Worm (Caenorhabditis elegans) whole organism, midembryonic: ENCODE data around the gene fcmt-1.

Experiments used
- T22C8.4 ChIP-seq: fragments of 200-800 bp; sonication (Bioruptor generic); IDR thresholded peaks from 2 replicates; pipeline ENCODE4 v1.3.6; 2022; ENCODE audit warnings: missing genetic modification characterization, missing compliant biosample characterization
- cog-1 ChIP-seq: sonication (generic microtip); optimal IDR thresholded peaks from 2 replicates; lab custom pipeline; 2016; ENCODE audit warnings: missing genetic modification characterization, missing compliant biosample characterization
- flt-1 ChIP-seq: fragments of 200-800 bp; sonication (Bioruptor generic); IDR thresholded peaks from 2 replicates; pipeline ENCODE4 v1.3.6; 2022; ENCODE audit warnings: missing genetic modification characterization, missing compliant biosample characterization
- klf-2 ChIP-seq: fragments of 200-800 bp; sonication (Bioruptor generic); conservative IDR thresholded peaks from 2 replicates; pipeline ENCODE4 v1.3.6; 2022; ENCODE audit warnings: missing genetic modification reagents, missing genetic modification characterization, missing compliant biosample characterization
- med-1 ChIP-seq: sonication (generic microtip); optimal IDR thresholded peaks from 2 replicates; lab custom pipeline; 2017; ENCODE audit warnings: missing genetic modification characterization, mild to moderate bottlenecking, missing compliant biosample characterization, antibody characterized with exemption, missing genetic modification reagents; ENCODE audit not compliant: insufficient read depth
- ref-1 ChIP-seq: fragments of 200-800 bp; sonication (Bioruptor generic); conservative IDR thresholded peaks from 2 replicates; pipeline ENCODE4 v1.3.6; 2022; ENCODE audit warnings: missing genetic modification reagents, missing genetic modification characterization, missing compliant biosample characterization
- tab-1 ChIP-seq: fragments of 200-800 bp; sonication (Bioruptor generic); IDR thresholded peaks from 2 replicates; pipeline ENCODE4 v1.3.6; 2022; ENCODE audit warnings: missing genetic modification characterization, missing compliant biosample characterization
- ztf-23 ChIP-seq: fragments of 200-800 bp; sonication (Bioruptor generic); IDR thresholded peaks from 2 replicates; pipeline ENCODE4 v1.3.6; 2022; ENCODE audit warnings: missing genetic modification reagents, missing genetic modification characterization, missing compliant biosample characterization
- ztf-29 ChIP-seq: fragments of 200-800 bp; sonication (Bioruptor generic); IDR thresholded peaks from 2 replicates; pipeline ENCODE4 v1.3.6; 2022; ENCODE audit warnings: missing genetic modification reagents, missing genetic modification characterization, missing compliant biosample characterization

The fcmt-1 gene

ce11 chrII:11726470-11727106 is 17.2 kb upstream of the fcmt-1 start, which contains the start of gene F13D12.5:
Gene F13D12.5, plus strand, starts transcription at chrII:11726814.
- TF ChIP-seq T22C8.4 (GFP tag; lab: Robert Waterston, UW): no peak
- no peak for TF ChIP-seq ztf-23 (GFP tag; lab: Robert Waterston, UW)
- no peak for TF ChIP-seq cog-1 (tag; lab: Kevin White, UChicago)
- no peak for TF ChIP-seq med-1 (GFP tag; lab: Kevin White, UChicago)
- no peak for TF ChIP-seq tab-1 (GFP tag; lab: Robert Waterston, UW)
- TF ChIP-seq klf-2 (GFP tag; lab: Robert Waterston, UW): no peak
- no peak for TF ChIP-seq flt-1 (GFP tag; lab: Robert Waterston, UW)
- no peak for TF ChIP-seq ztf-29 (GFP tag; lab: Robert Waterston, UW)
- no peak for TF ChIP-seq ref-1 (GFP tag; lab: Robert Waterston, UW)

- TF ChIP-seq med-1 (GFP tag; lab: Kevin White, UChicago) (no peak), ref-1 (GFP tag; lab: Robert Waterston, UW) (no peak), ztf-23 (GFP tag; lab: Robert Waterston, UW) (no peak), klf-2 (GFP tag; lab: Robert Waterston, UW) (no peak), tab-1 (GFP tag; lab: Robert Waterston, UW) (no peak), ztf-29 (GFP tag; lab: Robert Waterston, UW) (no peak), flt-1 (GFP tag; lab: Robert Waterston, UW) (no peak), cog-1 (tag; lab: Kevin White, UChicago) (no peak), T22C8.4 (GFP tag; lab: Robert Waterston, UW) (no peak)
Observed at ce11 chrII:11725615-11726014, 16.3 kb upstream of the fcmt-1 start.

ce11 chrII:11724362-11724761 is 15.0 kb upstream of the fcmt-1 start:
- TF ChIP-seq klf-2 (GFP tag; lab: Robert Waterston, UW): no peak

ce11 chrII:11723904-11724303 is 14.5 kb upstream of the fcmt-1 start, which contains the start of gene ldh-1:
Gene ldh-1, plus strand, starts transcription at chrII:11724204.
- TF ChIP-seq ztf-23 (GFP tag; lab: Robert Waterston, UW) (no peak), cog-1 (tag; lab: Kevin White, UChicago) (no peak), ref-1 (GFP tag; lab: Robert Waterston, UW) (no peak), T22C8.4 (GFP tag; lab: Robert Waterston, UW) (no peak), flt-1 (GFP tag; lab: Robert Waterston, UW) (no peak), med-1 (GFP tag; lab: Kevin White, UChicago) (no peak), ztf-29 (GFP tag; lab: Robert Waterston, UW) (no peak), tab-1 (GFP tag; lab: Robert Waterston, UW) (no peak)

- TF ChIP-seq med-1 (GFP tag; lab: Kevin White, UChicago): no peak
- TF ChIP-seq tab-1 (GFP tag; lab: Robert Waterston, UW): no peak
- TF ChIP-seq T22C8.4 (GFP tag; lab: Robert Waterston, UW): no peak
- TF ChIP-seq ztf-29 (GFP tag; lab: Robert Waterston, UW): no peak
- no peak for TF ChIP-seq ref-1 (GFP tag; lab: Robert Waterston, UW)
- TF ChIP-seq cog-1 (tag; lab: Kevin White, UChicago): no peak
- no peak for TF ChIP-seq klf-2 (GFP tag; lab: Robert Waterston, UW)
- no peak for TF ChIP-seq ztf-23 (GFP tag; lab: Robert Waterston, UW)
- TF ChIP-seq flt-1 (GFP tag; lab: Robert Waterston, UW): no peak
Observed at ce11 chrII:11722164-11722563, 12.8 kb upstream of the fcmt-1 start.

- TF ChIP-seq tab-1 (GFP tag; lab: Robert Waterston, UW) (0 out of 2 replicates have a peak, but pooled peaks have one; percentile 24), T22C8.4 (GFP tag; lab: Robert Waterston, UW) (no peak)
Observed at ce11 chrII:11721604-11722003, 12.2 kb upstream of the fcmt-1 start.

- no peak for TF ChIP-seq tab-1 (GFP tag; lab: Robert Waterston, UW)
- TF ChIP-seq ztf-23 (GFP tag; lab: Robert Waterston, UW): no peak
- no peak for TF ChIP-seq T22C8.4 (GFP tag; lab: Robert Waterston, UW)
- TF ChIP-seq med-1 (GFP tag; lab: Kevin White, UChicago): no peak
- no peak for TF ChIP-seq flt-1 (GFP tag; lab: Robert Waterston, UW)
- TF ChIP-seq ztf-29 (GFP tag; lab: Robert Waterston, UW): no peak
Observed at ce11 chrII:11720819-11721218, 11.5 kb upstream of the fcmt-1 start.

ce11 chrII:11720102-11720501 is 10.7 kb upstream of the fcmt-1 start, which contains the start of gene F13D12.3:
Gene F13D12.3, plus strand, starts transcription at chrII:11720402.
- TF ChIP-seq ztf-29 (GFP tag; lab: Robert Waterston, UW) (no peak), T22C8.4 (GFP tag; lab: Robert Waterston, UW) (no peak), ref-1 (GFP tag; lab: Robert Waterston, UW) (no peak), med-1 (GFP tag; lab: Kevin White, UChicago) (no peak), klf-2 (GFP tag; lab: Robert Waterston, UW) (no peak), tab-1 (GFP tag; lab: Robert Waterston, UW) (no peak), cog-1 (tag; lab: Kevin White, UChicago) (no peak), ztf-23 (GFP tag; lab: Robert Waterston, UW) (no peak), flt-1 (GFP tag; lab: Robert Waterston, UW) (no peak)

- TF ChIP-seq tab-1 (GFP tag; lab: Robert Waterston, UW) (no peak), med-1 (GFP tag; lab: Kevin White, UChicago) (no peak), ztf-29 (GFP tag; lab: Robert Waterston, UW) (no peak), flt-1 (GFP tag; lab: Robert Waterston, UW) (no peak), klf-2 (GFP tag; lab: Robert Waterston, UW) (no peak), ref-1 (GFP tag; lab: Robert Waterston, UW) (no peak), ztf-23 (GFP tag; lab: Robert Waterston, UW) (no peak), T22C8.4 (GFP tag; lab: Robert Waterston, UW) (no peak), cog-1 (tag; lab: Kevin White, UChicago) (no peak)
Observed at ce11 chrII:11719533-11719932, 10.2 kb upstream of the fcmt-1 start.
